Worm (Caenorhabditis elegans) whole organism, early embryonic: ENCODE results near the gene Y39B6A.33.

Source experiments
- ama-1 ChIP-seq: fragments of 150-350 bp; optimal IDR thresholded peaks from 2 replicates; lab custom pipeline; 2014
- sea-1 ChIP-seq: fragments of 200-800 bp; sonication (Bioruptor generic); conservative IDR thresholded peaks from 2 replicates; pipeline ENCODE4 v1.3.6; 2022; ENCODE audit warnings: missing genetic modification characterization, missing compliant biosample characterization
- tra-4 ChIP-seq: sonication (generic microtip); optimal IDR thresholded peaks from 2 replicates; lab custom pipeline; 2017; ENCODE audit warnings: missing genetic modification characterization, missing compliant biosample characterization

DNA sequence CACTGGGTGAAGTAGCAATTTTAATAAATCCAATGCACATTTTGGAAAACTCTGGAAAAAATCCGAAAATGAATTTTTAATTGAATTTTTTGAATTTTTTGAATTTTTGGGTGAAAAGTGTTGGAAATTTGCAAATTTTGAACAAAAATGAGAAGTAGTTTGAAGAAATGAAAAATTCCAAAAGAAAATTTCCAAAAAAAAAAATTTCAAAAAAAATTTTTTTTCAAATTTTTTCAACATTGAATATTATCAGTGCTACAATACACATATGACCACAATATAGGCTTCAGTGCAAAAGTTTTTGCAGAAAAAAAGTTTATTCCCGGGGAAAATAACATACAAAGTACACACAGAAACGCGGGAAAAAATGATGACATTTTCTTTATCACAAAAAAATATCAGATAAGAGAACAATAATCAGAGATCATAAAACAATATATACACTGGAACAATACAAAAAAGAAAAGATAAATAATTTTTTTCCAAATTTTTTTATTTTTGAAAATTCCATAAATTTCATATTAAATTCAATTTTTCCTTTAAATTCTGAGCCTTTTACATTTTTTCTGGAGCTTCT, 44.4 kb upstream of the Y39B6A.33 start, which contains the start of gene hrg-10:
- no peak for TF ChIP-seq ama-1 (lab: Kevin White, UChicago)
- TF ChIP-seq tra-4 (tag; lab: Kevin White, UChicago), result no peak
- no peak for TF ChIP-seq sea-1 (GFP tag; lab: Robert Waterston, UW)
